Fruit fly (Drosophila melanogaster): Measurements from ENCODE around the gene CG43078.

dm6 chr3L:8643810-8644552 lies 67.4 kb downstream of the CG43078 start:
- TF ChIP-seq Dll (optimal IDR thresholded peaks at IDR 0.05) (no peak), pan (optimal IDR thresholded peaks at IDR 0.05) (no peak)
